Fruit fly (Drosophila melanogaster): ENCODE data around the gene CG32376.

CG32376 gene

dm6 chr3L:7518351-7519102 is 23.7 kb downstream of the CG32376 start, which contains the start of gene ltl:
Gene ltl (plus strand): TSS chr3L:7518997.
- TF ChIP-seq fkh (GFP tag; optimal IDR thresholded peaks at IDR 0.05) (no peak), Hr38 (GFP tag; optimal IDR thresholded peaks at IDR 0.05) (no peak), acj6 (GFP tag; optimal IDR thresholded peaks at IDR 0.05) (no peak), CG3919 (GFP tag; optimal IDR thresholded peaks at IDR 0.05) (peak; percentile 18), CG10669 (GFP tag; optimal IDR thresholded peaks at IDR 0.05) (no peak), Blimp-1 (GFP tag; optimal IDR thresholded peaks at IDR 0.05) (no peak), CG6808 (GFP tag; optimal IDR thresholded peaks at IDR 0.05) (no peak), OdsH (GFP tag; optimal IDR thresholded peaks at IDR 0.05) (no peak), CG6792 (GFP tag; optimal IDR thresholded peaks at IDR 0.05) (no peak), CG1621 (tag; optimal IDR thresholded peaks at IDR 0.05) (no peak), CG7368 (GFP tag; optimal IDR thresholded peaks at IDR 0.05) (no peak), vri (GFP tag; optimal IDR thresholded peaks at IDR 0.05) (no peak), CG6163 (GFP tag; IDR thresholded peaks at IDR 0.05) (peak; percentile 21; the same call in 1 of the 3 replicates), lz (GFP tag; optimal IDR thresholded peaks at IDR 0.05) (no peak), Eip75B (GFP tag; optimal IDR thresholded peaks at IDR 0.05) (no peak), CG8119 (GFP tag; IDR thresholded peaks at IDR 0.05) (no peak), CG11762 (GFP tag; optimal IDR thresholded peaks at IDR 0.05; ENCODE audit: insufficient read depth) (no peak), Eip93F (GFP tag; optimal IDR thresholded peaks at IDR 0.05) (no peak), Hr4 (GFP tag; optimal IDR thresholded peaks at IDR 0.05) (no peak), cyc (GFP tag; optimal IDR thresholded peaks at IDR 0.05) (no peak), pdm3 (GFP tag; optimal IDR thresholded peaks at IDR 0.05) (no peak), Eip78C (GFP tag) (peak; percentile 29), CG11294 (GFP tag; IDR thresholded peaks at IDR 0.05) (no peak), salr (GFP tag; optimal IDR thresholded peaks at IDR 0.05) (no peak), CG8632 (GFP tag; optimal IDR thresholded peaks at IDR 0.05) (no peak)

- TF ChIP-seq CG6163 (GFP tag; IDR thresholded peaks at IDR 0.05) (0 out of 3 replicates have a peak, but pooled peaks have one; percentile 22), Ets21C (GFP tag; optimal IDR thresholded peaks at IDR 0.05) (peak; percentile 11), Lpt (GFP tag; optimal IDR thresholded peaks at IDR 0.05) (no peak), CG10669 (GFP tag; optimal IDR thresholded peaks at IDR 0.05) (no peak), CG3919 (GFP tag; optimal IDR thresholded peaks at IDR 0.05) (peak; percentile 33), Eip78C (GFP tag) (peak; percentile 82), cyc (GFP tag; optimal IDR thresholded peaks at IDR 0.05) (peak; percentile 18), topi (GFP tag; optimal IDR thresholded peaks at IDR 0.05) (no peak), Blimp-1 (GFP tag; optimal IDR thresholded peaks at IDR 0.05) (no peak), achi (GFP tag; optimal IDR thresholded peaks at IDR 0.05) (peak; percentile 92), CG8119 (GFP tag; IDR thresholded peaks at IDR 0.05) (0 out of 3 replicates have a peak, but pooled peaks have one; percentile 16), fd59A (GFP tag; optimal IDR thresholded peaks at IDR 0.05) (no peak), dac (GFP tag; optimal IDR thresholded peaks at IDR 0.05) (peak; percentile 12), CG34406 (GFP tag; optimal IDR thresholded peaks at IDR 0.05) (peak; percentile 24), Met (GFP tag; optimal IDR thresholded peaks at IDR 0.05) (no peak), Sox102F (GFP tag; optimal IDR thresholded peaks at IDR 0.05) (no peak), pdm3 (GFP tag; optimal IDR thresholded peaks at IDR 0.05) (no peak), CG32006 (GFP tag; optimal IDR thresholded peaks at IDR 0.05) (peak; percentile 52), CG1621 (tag; optimal IDR thresholded peaks at IDR 0.05) (peak; percentile 66), fd85E (GFP tag; optimal IDR thresholded peaks at IDR 0.05) (no peak), fkh (GFP tag; optimal IDR thresholded peaks at IDR 0.05) (no peak), Eip75B (GFP tag; optimal IDR thresholded peaks at IDR 0.05) (no peak), CG8632 (GFP tag; optimal IDR thresholded peaks at IDR 0.05) (peak; percentile 15), Sox14 (GFP tag; optimal IDR thresholded peaks at IDR 0.05) (peak; percentile 51), CG10631 (GFP tag; optimal IDR thresholded peaks at IDR 0.05) (peak; percentile 44), CG6854 (GFP tag; optimal IDR thresholded peaks at IDR 0.05) (no peak), acj6 (GFP tag; optimal IDR thresholded peaks at IDR 0.05) (peak; percentile 41), svp (GFP tag) (peak; percentile 99), CG9139 (GFP tag; optimal IDR thresholded peaks at IDR 0.05) (no peak), CG4318 (GFP tag; optimal IDR thresholded peaks at IDR 0.05) (no peak), lz (GFP tag; optimal IDR thresholded peaks at IDR 0.05) (peak; percentile 12), CG11294 (GFP tag; IDR thresholded peaks at IDR 0.05) (no peak), Eip93F (GFP tag; optimal IDR thresholded peaks at IDR 0.05) (no peak), CG15336 (GFP tag; IDR thresholded peaks at IDR 0.05) (no peak), CG6276 (GFP tag; optimal IDR thresholded peaks at IDR 0.05) (no peak)
Measured at dm6 chr3L:7510414-7511384, 31.6 kb downstream of the CG32376 start, which contains the start of gene CG7546. Gene CG7546 (plus strand): TSS chr3L:7510986.

All from whole organism, prepupa.